Worm (Caenorhabditis elegans) whole organism, L4 larva: ENCODE results near the gene ZC449.4.

Experiments used
- F26F4.8 ChIP-seq: fragments of 200-800 bp; sonication (Bioruptor generic); conservative IDR thresholded peaks from 2 replicates; pipeline ENCODE4 v1.3.6; 2022; ENCODE audit warnings: missing genetic modification characterization, missing compliant biosample characterization
- F37D6.2 ChIP-seq: sonication (generic microtip); optimal IDR thresholded peaks from 2 replicates; lab custom pipeline; 2016; ENCODE audit warnings: mild to moderate bottlenecking, missing genetic modification characterization, missing compliant biosample characterization
- F44E2.7 ChIP-seq: fragments of 200-800 bp; sonication (Bioruptor generic); IDR thresholded peaks from 2 replicates; pipeline ENCODE4 v2.1.2; 2022; ENCODE audit warnings: missing genetic modification characterization, missing compliant biosample characterization
- F49E8.2 ChIP-seq: sonication (generic microtip); optimal IDR thresholded peaks from 2 replicates; lab custom pipeline; 2016; ENCODE audit warnings: missing compliant biosample characterization, mild to moderate bottlenecking, missing genetic modification characterization, borderline replicate concordance
- T26A8.4 ChIP-seq: fragments of 200-800 bp; sonication (Bioruptor generic); IDR thresholded peaks from 2 replicates; pipeline ENCODE4 v1.3.6; 2022; ENCODE audit warnings: missing genetic modification characterization, missing compliant biosample characterization
- ama-1 ChIP-seq: fragments of 150-350 bp; optimal IDR thresholded peaks from 2 replicates; lab custom pipeline; 2014; ENCODE audit warnings: inconsistent platforms, mixed read lengths
- ceh-20 ChIP-seq: fragments of 200-800 bp; sonication (Bioruptor generic); IDR thresholded peaks from 2 replicates; pipeline ENCODE4 v1.3.6; 2022; ENCODE audit warnings: missing genetic modification reagents, missing genetic modification characterization, missing compliant biosample characterization
- ces-1 ChIP-seq: fragments of 150-350 bp; sonication (generic microtip); optimal IDR thresholded peaks from 4 replicates; lab custom pipeline; 2014; ENCODE audit warnings: missing biosample characterization, missing genetic modification reagents, missing genetic modification characterization
- daf-16 ChIP-seq, 3 experiments: sonication (generic microtip); optimal IDR thresholded peaks; 2 replicates each; lab custom pipeline; 2016 to 2017; ENCODE audit warnings: missing genetic modification characterization in 3 of 3, missing genetic modification reagents in 3 of 3, mild to moderate bottlenecking in 2 of 3, missing compliant biosample characterization in 2 of 3, missing biosample characterization in 1 of 3, moderate library complexity in 1 of 3
- daf-8 ChIP-seq: fragments of 200-800 bp; sonication (Bioruptor generic); IDR thresholded peaks from 2 replicates; pipeline ENCODE4 v1.3.6; 2022; ENCODE audit warnings: missing genetic modification characterization, missing compliant biosample characterization
- dmd-9 ChIP-seq: fragments of 200-800 bp; sonication (Bioruptor generic); IDR thresholded peaks from 2 replicates; pipeline ENCODE4 v1.3.6; 2022; ENCODE audit warnings: missing genetic modification reagents, missing genetic modification characterization, missing compliant biosample characterization
- dpl-1 ChIP-seq: fragments of 150-350 bp; optimal IDR thresholded peaks from 2 replicates; lab custom pipeline; 2014; ENCODE audit warnings: missing biosample characterization, missing genetic modification reagents, missing genetic modification characterization
- egl-43 ChIP-seq: fragments of 200-800 bp; sonication (Bioruptor generic); IDR thresholded peaks from 2 replicates; pipeline ENCODE4 v1.3.6; 2022; ENCODE audit warnings: missing genetic modification reagents, missing genetic modification characterization, missing compliant biosample characterization
- fkh-10 ChIP-seq: fragments of 150-350 bp; optimal IDR thresholded peaks from 2 replicates; lab custom pipeline; 2014; ENCODE audit warnings: missing biosample characterization, missing genetic modification reagents, missing genetic modification characterization
- hlh-11 ChIP-seq: fragments of 200-800 bp; sonication (Bioruptor generic); optimal IDR thresholded peaks from 2 replicates; lab custom pipeline; 2018; ENCODE audit warnings: mild to moderate bottlenecking, missing genetic modification characterization, missing compliant biosample characterization
- lin-13 ChIP-seq: fragments of 150-350 bp; optimal IDR thresholded peaks from 2 replicates; lab custom pipeline; 2014; ENCODE audit warnings: missing biosample characterization, missing genetic modification reagents, missing genetic modification characterization
- lsy-2 ChIP-seq, 2 experiments: fragments of 150-350 bp in 1 of 2; sonication (generic microtip) in 1 of 2; optimal IDR thresholded peaks; 2 replicates each; lab custom pipeline; 2014 to 2017; ENCODE audit warnings: missing biosample characterization in 2 of 2, missing genetic modification characterization in 2 of 2
- madf-9 ChIP-seq: fragments of 200-800 bp; sonication (Bioruptor generic); conservative IDR thresholded peaks from 2 replicates; pipeline ENCODE4 v1.3.6; 2022; ENCODE audit warnings: missing genetic modification reagents, missing genetic modification characterization, missing compliant biosample characterization
- mdl-1 ChIP-seq, 2 experiments: fragments of 150-350 bp in 1 of 2; sonication (generic microtip) in 1 of 2; optimal IDR thresholded peaks; 2 replicates each; lab custom pipeline; 2014 to 2017; ENCODE audit warnings: missing biosample characterization in 2 of 2, missing genetic modification characterization in 2 of 2
- mdt-29 ChIP-seq: fragments of 200-800 bp; sonication (Bioruptor generic); IDR thresholded peaks from 2 replicates; pipeline ENCODE4 v1.3.6; 2022; ENCODE audit warnings: missing genetic modification reagents, missing genetic modification characterization, missing compliant biosample characterization
- nhr-10 ChIP-seq: fragments of 150-350 bp; optimal IDR thresholded peaks from 2 replicates; lab custom pipeline; 2014; ENCODE audit warnings: missing biosample characterization, missing genetic modification characterization
- nhr-102 ChIP-seq: sonication (generic microtip); optimal IDR thresholded peaks from 2 replicates; lab custom pipeline; 2016; ENCODE audit warnings: mild to moderate bottlenecking, missing genetic modification characterization, moderate library complexity, missing compliant biosample characterization
- nhr-237 ChIP-seq: sonication (generic microtip); optimal IDR thresholded peaks from 2 replicates; lab custom pipeline; 2017; ENCODE audit warnings: missing biosample characterization, missing genetic modification characterization
- nhr-42 ChIP-seq: fragments of 200-800 bp; sonication (Bioruptor generic); IDR thresholded peaks from 2 replicates; pipeline ENCODE4 v1.3.6; 2022; ENCODE audit warnings: missing genetic modification characterization, missing compliant biosample characterization
- nhr-48 ChIP-seq: sonication (generic microtip); optimal IDR thresholded peaks from 2 replicates; lab custom pipeline; 2016; ENCODE audit warnings: mild to moderate bottlenecking, missing genetic modification characterization, missing compliant biosample characterization
- nhr-6 ChIP-seq: fragments of 150-350 bp; optimal IDR thresholded peaks from 2 replicates; lab custom pipeline; 2014; ENCODE audit warnings: missing biosample characterization, missing genetic modification characterization
- pha-4 ChIP-seq, 2 experiments: fragments of 150-350 bp in 1 of 2; fragments of 200-800 bp in 1 of 2; sonication (Bioruptor generic) in 1 of 2; IDR thresholded peaks in 1 of 2; optimal IDR thresholded peaks in 1 of 2; 2 replicates each; pipeline versions ENCODE4 v1.3.6 to Lab custom; 2014 to 2022; ENCODE audit warnings: missing genetic modification characterization in 2 of 2, missing genetic modification reagents in 2 of 2, missing biosample characterization in 1 of 2, missing compliant biosample characterization in 1 of 2
- php-3 ChIP-seq: fragments of 200-800 bp; sonication (Bioruptor generic); IDR thresholded peaks from 2 replicates; pipeline ENCODE4 v1.3.6; 2022; ENCODE audit warnings: missing genetic modification reagents, missing genetic modification characterization, missing compliant biosample characterization
- skn-1 ChIP-seq: fragments of 150-350 bp; optimal IDR thresholded peaks from 2 replicates; lab custom pipeline; 2014; ENCODE audit warnings: missing biosample characterization, missing genetic modification characterization
- snpc-1.2 ChIP-seq: fragments of 200-800 bp; sonication (Bioruptor generic); IDR thresholded peaks from 2 replicates; pipeline ENCODE4 v1.3.6; 2022; ENCODE audit warnings: missing genetic modification reagents, missing genetic modification characterization, missing compliant biosample characterization
- unc-130 ChIP-seq: sonication (generic microtip); optimal IDR thresholded peaks from 2 replicates; lab custom pipeline; 2016; ENCODE audit warnings: missing genetic modification reagents, missing genetic modification characterization, missing compliant biosample characterization
- unc-62 ChIP-seq, 3 experiments: fragments of 150-350 bp in 1 of 3; sonication (generic microtip); optimal IDR thresholded peaks in 2 of 3; peaks in 1 of 3; 1 replicate in 1 of 3; 2 replicates in 2 of 3; lab custom pipeline; 2014 to 2017; ENCODE audit warnings: missing biosample characterization in 3 of 3, missing genetic modification characterization in 3 of 3, missing genetic modification reagents in 3 of 3, missing genotype in 1 of 3
- zag-1 ChIP-seq: fragments of 150-350 bp; optimal IDR thresholded peaks from 2 replicates; lab custom pipeline; 2014; ENCODE audit warnings: missing biosample characterization, missing genetic modification characterization
- zfp-2 ChIP-seq: sonication (generic microtip); optimal IDR thresholded peaks from 2 replicates; lab custom pipeline; 2016; ENCODE audit warnings: mild to moderate bottlenecking, missing genetic modification characterization, missing compliant biosample characterization
- zip-2 ChIP-seq: fragments of 150-350 bp; optimal IDR thresholded peaks from 2 replicates; lab custom pipeline; 2014; ENCODE audit warnings: missing biosample characterization, missing genetic modification characterization
- ztf-11 ChIP-seq: fragments of 150-350 bp; optimal IDR thresholded peaks from 2 replicates; lab custom pipeline; 2014; ENCODE audit warnings: missing biosample characterization, missing genetic modification characterization
- ztf-7 ChIP-seq: fragments of 150-350 bp; optimal IDR thresholded peaks from 2 replicates; lab custom pipeline; 2014; ENCODE audit warnings: missing biosample characterization, missing genetic modification characterization

ZC449.4 gene

DNA sequence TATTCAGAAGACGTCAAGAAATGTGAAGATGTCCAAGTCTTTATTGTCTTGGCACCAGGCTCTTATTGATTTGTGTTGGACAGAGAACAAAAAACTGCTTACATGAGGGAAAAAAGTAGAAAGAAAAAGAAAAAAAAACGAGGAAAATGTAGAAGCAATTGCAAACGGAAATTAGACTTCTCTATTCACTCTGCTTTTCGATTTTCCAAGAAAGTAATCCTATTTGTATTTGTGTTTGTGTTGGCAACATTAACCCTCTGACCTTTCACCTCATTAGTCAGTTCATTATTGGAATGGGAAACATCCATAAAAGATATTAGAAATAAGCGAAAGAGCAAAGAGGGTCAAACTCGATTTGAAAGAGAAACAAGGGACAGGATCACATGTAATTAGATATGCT lies 2.0 kb downstream of the ZC449.4 start (continued):
- TF ChIP-seq fkh-10 (GFP tag; lab: Kevin White, UChicago) (peak; percentile 79), F44E2.7 (GFP tag; lab: Robert Waterston, UW) (no peak)
- TF ChIP-seq, all 104 proteins: peak for 5

DNA sequence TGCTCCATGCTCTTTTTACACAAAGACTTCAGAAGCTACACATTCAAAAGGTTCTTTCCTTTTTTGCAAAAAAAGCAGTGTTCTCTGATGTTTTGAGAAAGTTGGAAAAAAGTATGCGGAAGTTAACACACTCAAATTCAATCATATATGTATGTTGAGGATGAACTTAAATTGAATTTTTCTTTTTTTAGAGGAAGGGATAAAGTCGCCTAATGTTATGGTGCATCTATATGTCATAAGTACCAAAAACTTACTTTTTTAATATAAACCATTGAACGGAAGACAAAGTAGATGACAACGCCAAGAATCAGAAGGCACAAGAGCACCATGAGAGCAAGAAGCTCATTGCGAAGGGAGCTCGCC lies 5.2 kb downstream of the ZC449.4 start:
- peak; percentile 66 for TF ChIP-seq ces-1
- no peak for TF ChIP-seq F26F4.8
- TF ChIP-seq ceh-20 (GFP tag; lab: Robert Waterston, UW), result 0 out of 2 replicates have a peak, but pooled peaks have one; percentile 3
- TF ChIP-seq, all 104 proteins: peak for 2

DNA sequence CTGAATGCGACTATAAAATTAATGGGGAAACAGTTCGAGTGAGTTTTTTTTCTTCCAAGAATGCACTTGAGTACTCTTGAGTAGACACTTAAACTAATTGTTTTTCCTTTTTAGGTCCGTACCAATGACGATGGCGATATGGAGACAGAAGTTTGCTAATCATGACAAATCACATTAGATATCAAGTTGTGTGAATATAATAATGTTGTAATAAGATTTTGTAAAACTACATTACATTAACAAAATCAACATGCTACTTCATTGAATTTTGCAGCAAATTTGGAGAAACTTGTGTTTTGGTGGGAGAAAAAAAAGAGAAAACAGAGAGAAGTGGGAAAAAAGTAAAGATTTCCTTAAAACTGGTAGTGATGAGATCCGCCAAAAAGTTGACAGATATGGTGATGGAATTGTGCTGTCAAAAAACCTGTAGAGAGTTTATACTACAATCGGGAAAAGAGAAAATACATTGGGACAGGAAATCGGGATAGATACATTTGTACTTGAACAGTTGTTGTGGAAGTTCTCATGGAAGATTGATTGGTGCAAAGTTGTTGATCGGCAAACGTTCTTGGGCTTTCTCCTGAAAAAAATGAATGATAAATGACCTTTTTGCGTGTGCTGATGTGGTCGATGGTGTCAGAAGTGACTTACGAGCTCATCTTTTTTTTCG lies 5.7 kb downstream of the ZC449.4 start:
- TF ChIP-seq php-3, result no peak
- TF ChIP-seq hlh-11 (tag; lab: Kevin White, UChicago), result peak; percentile 2
- TF ChIP-seq ama-1 (lab: Kevin White, UChicago), result no peak
- TF ChIP-seq daf-16 (GFP tag; optimal IDR thresholded peaks at IDR 0.05; lab: Kevin White, UChicago), result peak in 1 of 2 experiments; percentile 1
- no peak for TF ChIP-seq daf-16 (tag; optimal IDR thresholded peaks at IDR 0.05; lab: Kevin White, UChicago)
- TF ChIP-seq F49E8.2, result no peak
- no peak for TF ChIP-seq F37D6.2 (tag; lab: Kevin White, UChicago)
- TF ChIP-seq zip-2 (tag; lab: Kevin White, UChicago), result no peak
- TF ChIP-seq ceh-20 (GFP tag; lab: Robert Waterston, UW), result peak; percentile 41; the same call in 1 of the 2 replicates
- TF ChIP-seq lsy-2 (tag; optimal IDR thresholded peaks at IDR 0.05; lab: Kevin White, UChicago), result no peak
- TF ChIP-seq nhr-6 (tag; lab: Kevin White, UChicago), result no peak
- TF ChIP-seq unc-62 (GFP tag; optimal IDR thresholded peaks at IDR 0.05 in 1 of 2; lab: Kevin White, UChicago), result peak in 1 of 2 experiments; percentile 97
- TF ChIP-seq unc-62 (tag; optimal IDR thresholded peaks at IDR 0.05; lab: Kevin White, UChicago), result no peak
- TF ChIP-seq egl-43 (GFP tag; lab: Robert Waterston, UW), result no peak
- no peak for TF ChIP-seq daf-8 (GFP tag; lab: Robert Waterston, UW)
- no peak for TF ChIP-seq dpl-1 (GFP tag; lab: Kevin White, UChicago)
- TF ChIP-seq ces-1, result peak; percentile 78
- no peak for TF ChIP-seq zag-1 (tag; lab: Kevin White, UChicago)
- no peak for TF ChIP-seq nhr-10 (tag; lab: Kevin White, UChicago)

DNA sequence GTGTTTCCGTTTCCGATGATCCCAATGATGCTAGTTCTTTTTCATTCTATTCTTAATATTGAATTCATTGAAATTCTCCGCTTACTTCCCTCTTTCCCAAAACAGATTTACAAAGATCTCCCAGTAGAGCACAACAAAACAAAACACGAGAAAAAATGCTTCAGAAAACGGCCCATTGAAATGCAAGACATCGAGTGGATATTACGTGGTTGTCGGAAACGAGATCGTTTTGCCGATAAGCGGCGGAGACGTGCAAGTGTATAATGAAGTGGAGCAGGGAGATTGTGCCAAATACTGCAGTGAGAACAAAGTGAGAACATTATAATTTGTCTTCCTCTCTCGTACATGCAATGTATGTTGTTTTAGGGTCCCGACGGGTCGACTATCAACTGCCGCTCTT lies 7.3 kb downstream of the ZC449.4 start:
- TF ChIP-seq snpc-1.2 (GFP tag; lab: Robert Waterston, UW) (no peak), dmd-9 (no peak), ztf-7 (tag; lab: Kevin White, UChicago) (no peak), T26A8.4 (GFP tag; lab: Robert Waterston, UW) (no peak), mdl-1 (tag; optimal IDR thresholded peaks at IDR 0.05; lab: Kevin White, UChicago) (no peak), ztf-11 (no peak), lin-13 (GFP tag; lab: Kevin White, UChicago) (no peak), mdt-29 (GFP tag; lab: Robert Waterston, UW) (no peak), nhr-237 (no peak), madf-9 (GFP tag; lab: Robert Waterston, UW) (no peak), zfp-2 (tag; lab: Kevin White, UChicago) (no peak), skn-1 (no peak), unc-130 (GFP tag; lab: Kevin White, UChicago) (no peak)
- TF ChIP-seq, all 104 proteins: peak for 0

DNA sequence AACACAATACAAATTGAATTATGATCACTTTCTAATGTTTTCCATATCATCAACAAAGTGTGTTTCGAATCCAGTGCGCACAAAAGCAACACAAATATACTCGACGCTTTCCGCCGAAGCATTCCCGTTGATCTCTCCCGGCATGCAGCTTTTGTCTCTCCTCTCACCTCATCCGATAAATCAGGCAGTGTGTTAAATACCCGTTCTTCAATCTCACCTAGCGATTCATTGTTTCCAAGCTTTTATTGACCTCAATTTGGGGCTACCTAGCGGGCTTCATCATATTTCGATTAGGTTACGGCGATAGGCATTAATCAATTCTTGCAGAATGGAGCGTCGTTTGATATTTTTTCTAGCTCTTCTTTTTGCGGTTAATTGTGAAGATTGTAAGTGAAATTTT lies 9.5 kb downstream of the ZC449.4 start, which contains the start of gene ZC449.1:
ZC449.1 (plus strand) TSS at position 121 of the 400 bp plus-strand sequence.
- TF ChIP-seq nhr-102 (tag; lab: Kevin White, UChicago) (no peak), lsy-2 (tag; optimal IDR thresholded peaks at IDR 0.05; lab: Kevin White, UChicago) (no peak), nhr-42 (GFP tag; lab: Robert Waterston, UW) (no peak), nhr-48 (no peak), zag-1 (tag; lab: Kevin White, UChicago) (no peak), pha-4 (GFP tag; IDR thresholded peaks at IDR 0.05; lab: Robert Waterston, UW) (no peak), pha-4 (tag; optimal IDR thresholded peaks at IDR 0.05; lab: Kevin White, UChicago) (no peak), unc-62 (GFP tag; optimal IDR thresholded peaks at IDR 0.05 in 1 of 2; lab: Kevin White, UChicago) (peak in 1 of 2 experiments; percentile 17), unc-62 (tag; optimal IDR thresholded peaks at IDR 0.05; lab: Kevin White, UChicago) (no peak), nhr-10 (tag; lab: Kevin White, UChicago) (no peak)
